Worm (Caenorhabditis elegans) whole organism, midembryonic: ENCODE data around the gene C17B7.15.

Experiments used
- T22C8.4 ChIP-seq: fragments of 200-800 bp; sonication (Bioruptor generic); IDR thresholded peaks from 2 replicates; pipeline ENCODE4 v1.3.6; 2022; ENCODE audit warnings: missing genetic modification characterization, missing compliant biosample characterization
- cog-1 ChIP-seq: sonication (generic microtip); optimal IDR thresholded peaks from 2 replicates; lab custom pipeline; 2016; ENCODE audit warnings: missing genetic modification characterization, missing compliant biosample characterization
- flt-1 ChIP-seq: fragments of 200-800 bp; sonication (Bioruptor generic); IDR thresholded peaks from 2 replicates; pipeline ENCODE4 v1.3.6; 2022; ENCODE audit warnings: missing genetic modification characterization, missing compliant biosample characterization
- klf-2 ChIP-seq: fragments of 200-800 bp; sonication (Bioruptor generic); conservative IDR thresholded peaks from 2 replicates; pipeline ENCODE4 v1.3.6; 2022; ENCODE audit warnings: missing genetic modification reagents, missing genetic modification characterization, missing compliant biosample characterization
- tab-1 ChIP-seq: fragments of 200-800 bp; sonication (Bioruptor generic); IDR thresholded peaks from 2 replicates; pipeline ENCODE4 v1.3.6; 2022; ENCODE audit warnings: missing genetic modification characterization, missing compliant biosample characterization
- ztf-23 ChIP-seq: fragments of 200-800 bp; sonication (Bioruptor generic); IDR thresholded peaks from 2 replicates; pipeline ENCODE4 v1.3.6; 2022; ENCODE audit warnings: missing genetic modification reagents, missing genetic modification characterization, missing compliant biosample characterization
- ztf-29 ChIP-seq: fragments of 200-800 bp; sonication (Bioruptor generic); IDR thresholded peaks from 2 replicates; pipeline ENCODE4 v1.3.6; 2022; ENCODE audit warnings: missing genetic modification reagents, missing genetic modification characterization, missing compliant biosample characterization

- TF ChIP-seq flt-1 (no peak), tab-1 (GFP tag; lab: Robert Waterston, UW) (no peak), ztf-29 (GFP tag; lab: Robert Waterston, UW) (no peak), cog-1 (no peak), T22C8.4 (GFP tag; lab: Robert Waterston, UW) (no peak), ztf-23 (GFP tag; lab: Robert Waterston, UW) (no peak), klf-2 (no peak)
Observed at ce11 chrV:3333334-3333733, 16.6 kb upstream of the C17B7.15 start, which contains the start of gene C17B7.5.
